Fruit fly (Drosophila melanogaster) whole organism, embryonic: ENCODE measurements around the gene Mink.

Source experiments
- BEAF-32 ChIP-seq: fragments of 200-800 bp; sonication (Bioruptor generic); optimal IDR thresholded peaks from 3 replicates; lab custom pipeline; 2017; ENCODE audit warnings: missing biosample characterization, missing genetic modification characterization, mild to moderate bottlenecking, moderate library complexity, missing genetic modification reagents
- CG1024 ChIP-seq: fragments of 200-800 bp; sonication (Bioruptor generic); IDR thresholded peaks from 2 replicates; pipeline ENCODE4 v1.3.6; 2022; ENCODE audit warnings: missing biosample characterization, missing genetic modification characterization
- CG10267 ChIP-seq: fragments of 200-800 bp; sonication (Bioruptor generic); optimal IDR thresholded peaks from 2 replicates; lab custom pipeline; 2018; ENCODE audit warnings: missing biosample characterization, mild to moderate bottlenecking, missing genetic modification characterization, moderate library complexity
- CG1233 ChIP-seq: fragments of 200-800 bp; sonication (Bioruptor generic); optimal IDR thresholded peaks from 4 replicates; lab custom pipeline; 2018; ENCODE audit warnings: missing biosample characterization, mild to moderate bottlenecking, missing genetic modification characterization
- CG13287 ChIP-seq: fragments of 200-800 bp; sonication (Bioruptor generic); IDR thresholded peaks from 2 replicates; pipeline ENCODE4 v1.3.6; 2022; ENCODE audit warnings: missing biosample characterization, missing genetic modification characterization; ENCODE audit not compliant: partially characterized antibody
- CG14710 ChIP-seq: fragments of 200-800 bp; sonication (Bioruptor generic); optimal IDR thresholded peaks from 3 replicates; lab custom pipeline; 2019; ENCODE audit warnings: missing biosample characterization, mild to moderate bottlenecking, missing genetic modification characterization, moderate library complexity
- CG15479 ChIP-seq: fragments of 200-800 bp; sonication (Bioruptor generic); optimal IDR thresholded peaks from 3 replicates; lab custom pipeline; 2019; ENCODE audit warnings: missing biosample characterization, mild to moderate bottlenecking, missing genetic modification characterization, moderate library complexity
- CG15601 ChIP-seq: fragments of 200-800 bp; sonication (Bioruptor generic); optimal IDR thresholded peaks from 3 replicates; lab custom pipeline; 2019; ENCODE audit warnings: missing biosample characterization, mild to moderate bottlenecking, missing genetic modification characterization, moderate library complexity
- CG18011 ChIP-seq: fragments of 200-800 bp; sonication (Bioruptor generic); optimal IDR thresholded peaks from 2 replicates; lab custom pipeline; 2017; ENCODE audit warnings: missing biosample characterization, missing genetic modification characterization, mild to moderate bottlenecking, moderate library complexity, missing genotype
- CG2116 ChIP-seq: fragments of 200-800 bp; sonication (Bioruptor generic); optimal IDR thresholded peaks from 3 replicates; lab custom pipeline; 2018; ENCODE audit warnings: missing biosample characterization, mild to moderate bottlenecking, missing genetic modification characterization
- CG2712 ChIP-seq: fragments of 200-800 bp; optimal IDR thresholded peaks from 3 replicates; lab custom pipeline; 2019; ENCODE audit warnings: missing biosample characterization, mild to moderate bottlenecking, missing genetic modification characterization, moderate library complexity
- CG33557 ChIP-seq: fragments of 200-800 bp; sonication (Bioruptor generic); optimal IDR thresholded peaks from 2 replicates; lab custom pipeline; 2019; ENCODE audit warnings: missing biosample characterization, mild to moderate bottlenecking, missing genetic modification characterization, moderate library complexity
- CG34224 ChIP-seq: fragments of 200-800 bp; sonication (Bioruptor generic); IDR thresholded peaks from 3 replicates; pipeline ENCODE4 v1.3.6; 2022; ENCODE audit warnings: missing biosample characterization, missing genetic modification characterization; ENCODE audit not compliant: partially characterized antibody
- CG4282 ChIP-seq: fragments of 200-800 bp; sonication (Bioruptor generic); optimal IDR thresholded peaks from 2 replicates; lab custom pipeline; 2016; ENCODE audit warnings: missing biosample characterization, missing genetic modification characterization
- CG4730 ChIP-seq: fragments of 200-800 bp; sonication (Bioruptor generic); IDR thresholded peaks from 2 replicates; pipeline ENCODE4 v1.3.6; 2022; ENCODE audit warnings: missing biosample characterization, missing genetic modification characterization
- CG6791 ChIP-seq: fragments of 200-800 bp; sonication (Bioruptor generic); IDR thresholded peaks from 3 replicates; pipeline ENCODE4 v1.3.6; 2022; ENCODE audit warnings: missing biosample characterization, missing genetic modification characterization; ENCODE audit not compliant: partially characterized antibody
- CG8765 ChIP-seq: fragments of 200-800 bp; sonication (Bioruptor generic); IDR thresholded peaks from 2 replicates; pipeline ENCODE4 v1.3.6; 2022; ENCODE audit warnings: missing biosample characterization, missing genetic modification characterization
- CG9797 ChIP-seq: fragments of 200-800 bp; sonication (Bioruptor generic); optimal IDR thresholded peaks from 3 replicates; lab custom pipeline; 2018; ENCODE audit warnings: missing biosample characterization, mild to moderate bottlenecking, missing genetic modification characterization
- Camta ChIP-seq: fragments of 200-800 bp; sonication (Bioruptor generic); optimal IDR thresholded peaks from 2 replicates; lab custom pipeline; 2016; ENCODE audit warnings: missing biosample characterization, missing genetic modification characterization
- Dp ChIP-seq: fragments of 200-800 bp; sonication (Bioruptor generic); optimal IDR thresholded peaks from 2 replicates; lab custom pipeline; 2018; ENCODE audit warnings: missing biosample characterization, mild to moderate bottlenecking, missing genetic modification characterization, moderate library complexity
- Dref ChIP-seq: fragments of 200-800 bp; sonication (Bioruptor generic); IDR thresholded peaks from 2 replicates; pipeline ENCODE4 v1.3.6; 2022; ENCODE audit warnings: missing biosample characterization, missing genetic modification characterization
- E2f2 ChIP-seq: fragments of 200-800 bp; sonication (Bioruptor generic); IDR thresholded peaks from 2 replicates; pipeline ENCODE4 v1.3.6; 2022; ENCODE audit warnings: missing biosample characterization, missing genetic modification characterization
- Elba2 ChIP-seq: fragments of 200-800 bp; sonication (Bioruptor generic); optimal IDR thresholded peaks from 3 replicates; lab custom pipeline; 2016; ENCODE audit warnings: missing biosample characterization, missing genetic modification characterization
- Ets65A ChIP-seq: fragments of 200-800 bp; sonication (Bioruptor generic); peaks from one replicate; lab custom pipeline; 2016; ENCODE audit warnings: missing biosample characterization, missing genetic modification characterization
- Fer2 ChIP-seq: fragments of 200-800 bp; sonication (Bioruptor generic); optimal IDR thresholded peaks from 2 replicates; lab custom pipeline; 2018; ENCODE audit warnings: missing biosample characterization, mild to moderate bottlenecking, missing genetic modification characterization, moderate library complexity
- HLH4C ChIP-seq: fragments of 200-800 bp; sonication (Bioruptor generic); IDR thresholded peaks from 3 replicates; pipeline ENCODE4 v1.3.6; 2022; ENCODE audit warnings: missing biosample characterization, missing genetic modification characterization; ENCODE audit not compliant: partially characterized antibody
- Jarid2 ChIP-seq: fragments of 200-800 bp; sonication (Bioruptor generic); optimal IDR thresholded peaks from 3 replicates; lab custom pipeline; 2017; ENCODE audit warnings: mild to moderate bottlenecking, missing biosample characterization, missing genetic modification reagents, missing genetic modification characterization
- MBD-R2 ChIP-seq: fragments of 200-800 bp; sonication (Bioruptor generic); IDR thresholded peaks from 2 replicates; pipeline ENCODE4 v1.3.6; 2022; ENCODE audit warnings: missing biosample characterization, missing genetic modification characterization
- Myb ChIP-seq: fragments of 200-800 bp; sonication (Bioruptor generic); optimal IDR thresholded peaks from 2 replicates; lab custom pipeline; 2016; ENCODE audit warnings: missing biosample characterization, missing genetic modification characterization
- NK7.1 ChIP-seq: fragments of 200-800 bp; sonication (Bioruptor generic); optimal IDR thresholded peaks from 3 replicates; lab custom pipeline; 2016; ENCODE audit warnings: missing biosample characterization, missing genetic modification characterization
- Scr ChIP-seq: fragments of 200-800 bp; sonication (Bioruptor generic); IDR thresholded peaks from 2 replicates; pipeline ENCODE4 v1.3.6; 2022; ENCODE audit warnings: missing biosample characterization, missing genetic modification characterization; ENCODE audit not compliant: partially characterized antibody
- Sry-δ ChIP-seq: fragments of 200-800 bp; sonication (Bioruptor generic); optimal IDR thresholded peaks from 2 replicates; lab custom pipeline; 2016; ENCODE audit warnings: missing biosample characterization, missing genetic modification characterization
- amos ChIP-seq: fragments of 200-800 bp; sonication (Bioruptor generic); IDR thresholded peaks from 2 replicates; pipeline ENCODE4 v1.3.6; 2022; ENCODE audit warnings: missing biosample characterization, missing genetic modification characterization; ENCODE audit not compliant: partially characterized antibody
- bsh ChIP-seq, 2 experiments: fragments of 200-800 bp; sonication (Bioruptor generic); optimal IDR thresholded peaks; 2 replicates each; lab custom pipeline; 2017 to 2018; ENCODE audit warnings: mild to moderate bottlenecking in 2 of 2, missing biosample characterization in 2 of 2, missing genetic modification characterization in 2 of 2, moderate library complexity in 1 of 2
- crc ChIP-seq: fragments of 200-800 bp; sonication (Bioruptor generic); optimal IDR thresholded peaks from 2 replicates; lab custom pipeline; 2016; ENCODE audit warnings: missing biosample characterization, missing genetic modification characterization
- gfzf ChIP-seq: fragments of 200-800 bp; sonication (Bioruptor generic); optimal IDR thresholded peaks from 2 replicates; lab custom pipeline; 2016; ENCODE audit warnings: missing biosample characterization, mild to moderate bottlenecking, missing genetic modification characterization, moderate library complexity
- gsb ChIP-seq: fragments of 200-800 bp; sonication (Bioruptor generic); IDR thresholded peaks from 2 replicates; pipeline ENCODE4 v1.3.6; 2022; ENCODE audit warnings: missing biosample characterization, missing genetic modification characterization
- jing ChIP-seq: fragments of 200-800 bp; sonication (Bioruptor generic); optimal IDR thresholded peaks from 2 replicates; lab custom pipeline; 2018; ENCODE audit warnings: missing biosample characterization, mild to moderate bottlenecking, missing genetic modification characterization
- kay ChIP-seq: fragments of 200-800 bp; sonication (Bioruptor generic); optimal IDR thresholded peaks from 2 replicates; lab custom pipeline; 2016; ENCODE audit warnings: missing biosample characterization, missing genetic modification characterization
- org-1 ChIP-seq: fragments of 200-800 bp; sonication (Bioruptor generic); optimal IDR thresholded peaks from 2 replicates; lab custom pipeline; 2017; ENCODE audit warnings: missing biosample characterization, missing genetic modification characterization
- pros ChIP-seq: fragments of 200-800 bp; sonication (Bioruptor generic); optimal IDR thresholded peaks from 3 replicates; lab custom pipeline; 2019; ENCODE audit warnings: missing biosample characterization, mild to moderate bottlenecking, missing genetic modification characterization, moderate library complexity
- pzg ChIP-seq: fragments of 200-800 bp; sonication (Bioruptor generic); optimal IDR thresholded peaks from 3 replicates; lab custom pipeline; 2018; ENCODE audit warnings: missing biosample characterization, mild to moderate bottlenecking, missing genetic modification characterization, moderate library complexity
- sqz ChIP-seq: fragments of 200-800 bp; sonication (Bioruptor generic); optimal IDR thresholded peaks from 3 replicates; lab custom pipeline; 2018; ENCODE audit warnings: missing biosample characterization, mild to moderate bottlenecking, missing genetic modification characterization
- stwl ChIP-seq: fragments of 200-800 bp; sonication (Bioruptor generic); optimal IDR thresholded peaks from 3 replicates; lab custom pipeline; 2018; ENCODE audit warnings: missing biosample characterization, mild to moderate bottlenecking, missing genetic modification characterization, moderate library complexity
- unc-4 ChIP-seq: fragments of 200-800 bp; sonication (Bioruptor generic); IDR thresholded peaks from 2 replicates; pipeline ENCODE4 v1.3.6; 2022; ENCODE audit warnings: missing biosample characterization, missing genetic modification characterization; ENCODE audit not compliant: partially characterized antibody
- vnd ChIP-seq: fragments of 200-800 bp; sonication (Bioruptor generic); IDR thresholded peaks from 3 replicates; pipeline ENCODE4 v1.3.6; 2022; ENCODE audit warnings: missing biosample characterization, missing genetic modification characterization; ENCODE audit not compliant: partially characterized antibody

Mink gene

DNA sequence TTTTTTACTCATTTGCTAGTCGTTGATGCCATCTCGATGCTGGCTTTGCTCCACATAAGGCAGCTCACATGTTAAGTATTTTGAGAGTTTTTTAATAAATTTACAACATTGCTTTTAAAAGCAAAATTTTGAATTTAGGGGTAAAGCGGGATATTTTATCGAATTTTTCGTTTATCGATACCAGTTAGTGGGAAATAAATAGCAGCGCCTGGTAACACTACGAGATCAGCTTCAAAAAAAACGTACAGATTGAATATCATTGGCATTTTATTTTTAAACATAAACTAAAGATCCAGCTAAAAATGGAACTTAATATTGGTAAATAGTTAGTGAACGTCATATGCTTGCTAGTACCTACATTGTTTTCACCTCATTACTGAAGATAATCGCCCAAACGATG is at the start of gene Mink:
Gene Mink (plus strand): TSS at position 204 of the 400 bp plus-strand sequence.
- no peak for TF ChIP-seq Ets65A
- peak; percentile 47 for TF ChIP-seq stwl (tag; lab: Kevin White, UChicago)
- no peak for TF ChIP-seq CG1233 (GFP tag; lab: Kevin White, UChicago)
- TF ChIP-seq Elba2 (GFP tag; lab: Kevin White, UChicago): peak; percentile 2
- TF ChIP-seq E2f2 (GFP tag; lab: Robert Waterston, UW): peak; percentile 93
- peak; percentile 48 for TF ChIP-seq CG2116 (GFP tag; lab: Kevin White, UChicago)
- peak; percentile 18 for TF ChIP-seq sqz (GFP tag; lab: Kevin White, UChicago)
- TF ChIP-seq CG14710 (tag; lab: Kevin White, UChicago): peak; percentile 11
- TF ChIP-seq CG10267 (tag; lab: Kevin White, UChicago): peak; percentile 8
- 0 out of 2 replicates have a peak, but pooled peaks have one; percentile 19 for TF ChIP-seq Scr
- peak; percentile 31; the same call in 1 of the 2 replicates for TF ChIP-seq unc-4 (GFP tag; lab: Robert Waterston, UW)
- TF ChIP-seq BEAF-32 (GFP tag; lab: Kevin White, UChicago): peak; percentile 46
- peak; percentile 93 for TF ChIP-seq Dp (GFP tag; lab: Kevin White, UChicago)
- TF ChIP-seq amos (GFP tag; lab: Robert Waterston, UW): peak; percentile 31; the same call in 1 of the 2 replicates
- peak; percentile 75 for TF ChIP-seq Myb (GFP tag; lab: Kevin White, UChicago)
- no peak for TF ChIP-seq pros (GFP tag; lab: Kevin White, UChicago)
- peak; percentile 22; the same call in 1 of the 2 replicates for TF ChIP-seq MBD-R2 (GFP tag; lab: Robert Waterston, UW)
- TF ChIP-seq Sry-δ (GFP tag; lab: Kevin White, UChicago): peak; percentile 26
- TF ChIP-seq CG34224: peak; percentile 40; the same call in 1 of the 3 replicates
- peak; percentile 73 for TF ChIP-seq Dref
- TF ChIP-seq CG9797 (GFP tag; lab: Kevin White, UChicago): peak; percentile 47
- TF ChIP-seq CG18011 (GFP tag; lab: Kevin White, UChicago): no peak
- peak; percentile 40 for TF ChIP-seq pzg
- peak; percentile 73 for TF ChIP-seq gfzf
- TF ChIP-seq Jarid2 (GFP tag; lab: Kevin White, UChicago): no peak
- no peak for TF ChIP-seq Camta (GFP tag; lab: Kevin White, UChicago)
- peak; percentile 57; the same call in 1 of the 2 replicates for TF ChIP-seq CG13287 (GFP tag; lab: Robert Waterston, UW)

DNA sequence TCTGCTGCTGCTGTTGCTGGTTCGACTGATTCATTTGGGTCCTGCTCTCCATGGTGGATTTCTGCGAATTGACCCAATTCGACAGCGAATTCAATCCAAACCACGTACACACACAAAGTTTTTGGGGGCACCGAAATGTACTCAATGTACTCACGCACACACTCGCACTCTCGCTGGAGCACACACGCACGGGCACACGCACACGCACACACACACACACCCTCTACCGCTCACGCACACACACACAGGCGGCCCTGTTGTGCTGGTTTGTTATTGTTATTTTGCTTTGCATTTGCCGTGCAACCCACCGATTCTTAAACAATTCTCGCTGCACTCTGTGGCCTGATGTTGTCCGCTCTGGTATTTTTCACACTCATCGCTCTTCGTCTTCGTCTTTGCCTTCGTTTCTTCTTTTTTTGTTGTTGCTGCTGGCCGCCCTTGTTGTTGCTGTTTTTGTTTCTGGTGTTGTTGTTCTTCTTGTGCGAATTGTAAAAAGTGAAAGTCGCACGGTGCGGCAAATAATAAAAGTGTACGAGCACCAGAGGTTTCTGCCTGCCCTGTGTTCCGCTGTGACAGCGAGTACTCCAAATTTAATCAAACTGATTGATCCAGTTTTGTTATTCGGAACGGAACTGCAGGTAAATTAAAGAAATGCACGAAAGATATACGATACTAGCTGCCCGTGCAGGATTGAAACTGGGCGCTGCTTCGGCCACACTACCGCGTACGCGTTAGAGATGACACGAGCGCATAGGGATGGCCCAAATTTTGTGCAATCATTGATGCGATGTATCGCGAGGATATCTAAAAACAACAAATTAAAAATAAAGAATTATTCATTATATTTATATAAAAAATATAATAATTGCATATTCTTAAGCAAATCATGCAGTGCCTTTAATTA is 46.1 kb upstream of the Mink start, which contains the start of gene CG3744:
Gene CG3744 (minus strand): TSS at position 716 of the 904 bp plus-strand sequence.
- TF ChIP-seq CG4282 (GFP tag; lab: Kevin White, UChicago): no peak
- peak; percentile 94 for TF ChIP-seq CG2712 (tag; lab: Kevin White, UChicago)
- TF ChIP-seq CG33557 (GFP tag; lab: Kevin White, UChicago): peak; percentile 78
- peak; percentile 84 for TF ChIP-seq CG4730 (GFP tag; lab: Robert Waterston, UW)
- TF ChIP-seq Scr: peak; percentile 97
- TF ChIP-seq CG1024 (GFP tag; lab: Robert Waterston, UW): peak; percentile 85
- peak; percentile 80 for TF ChIP-seq CG15601 (tag; lab: Kevin White, UChicago)
- peak; percentile 7 to 86 for TF ChIP-seq bsh (GFP tag; optimal IDR thresholded peaks at IDR 0.05; lab: Kevin White, UChicago)
- TF ChIP-seq CG8765 (GFP tag; lab: Robert Waterston, UW): peak; percentile 92
- TF ChIP-seq Fer2 (tag; lab: Kevin White, UChicago): peak; percentile 91
- peak; percentile 89 for TF ChIP-seq gsb
- peak; percentile 86 for TF ChIP-seq CG15479 (GFP tag; lab: Kevin White, UChicago)
- peak; percentile 69 for TF ChIP-seq kay (GFP tag; lab: Kevin White, UChicago)
- peak; percentile 58 for TF ChIP-seq org-1 (GFP tag; lab: Kevin White, UChicago)
- TF ChIP-seq NK7.1 (GFP tag; lab: Kevin White, UChicago): peak; percentile 24
- TF ChIP-seq vnd (GFP tag; lab: Robert Waterston, UW): peak; percentile 94
- TF ChIP-seq CG6791 (GFP tag; lab: Robert Waterston, UW): peak; percentile 93
- TF ChIP-seq HLH4C (GFP tag; lab: Robert Waterston, UW): peak; percentile 87
- TF ChIP-seq jing (GFP tag; lab: Kevin White, UChicago): peak; percentile 62
- peak; percentile 25 for TF ChIP-seq crc (GFP tag; lab: Kevin White, UChicago)
